Fruit fly (Drosophila melanogaster) whole organism, embryonic: ENCODE data around the gene CG5909.
A peak's percentile ranks its signal among the peaks of the same experiment; 100 is the strongest.

Source experiments
- Antp ChIP-seq: fragments of 200-800 bp; sonication (Bioruptor generic); optimal IDR thresholded peaks from 3 replicates; lab custom pipeline; 2016; ENCODE audit warnings: missing biosample characterization, missing genetic modification characterization
- Atf3 ChIP-seq: fragments of 200-800 bp; sonication (Bioruptor generic); optimal IDR thresholded peaks from 3 replicates; lab custom pipeline; 2016; ENCODE audit warnings: missing biosample characterization, missing genetic modification characterization
- B-H2 ChIP-seq: fragments of 200-800 bp; sonication (Bioruptor generic); optimal IDR thresholded peaks from 2 replicates; lab custom pipeline; 2018; ENCODE audit warnings: missing biosample characterization, mild to moderate bottlenecking, missing genetic modification characterization
- CG10654 ChIP-seq: fragments of 200-800 bp; sonication (Bioruptor generic); optimal IDR thresholded peaks from 2 replicates; lab custom pipeline; 2016; ENCODE audit warnings: missing biosample characterization, missing genetic modification characterization
- CG10959 ChIP-seq: fragments of 200-800 bp; sonication (Bioruptor generic); IDR thresholded peaks from 2 replicates; pipeline ENCODE4 v1.3.6; 2022; ENCODE audit warnings: missing biosample characterization, missing genetic modification characterization
- CG11398 ChIP-seq: fragments of 200-800 bp; sonication (Bioruptor generic); optimal IDR thresholded peaks from 2 replicates; lab custom pipeline; 2016; ENCODE audit warnings: missing biosample characterization, missing genetic modification characterization
- CG11504 ChIP-seq: fragments of 200-800 bp; sonication (Bioruptor generic); optimal IDR thresholded peaks from 3 replicates; lab custom pipeline; 2019; ENCODE audit warnings: missing biosample characterization, mild to moderate bottlenecking, missing genetic modification characterization, moderate library complexity
- CG12104 ChIP-seq: fragments of 200-800 bp; sonication (Bioruptor generic); optimal IDR thresholded peaks from 3 replicates; lab custom pipeline; 2016; ENCODE audit warnings: missing biosample characterization, missing genetic modification characterization
- CG13296 ChIP-seq: fragments of 200-800 bp; sonication (Bioruptor generic); optimal IDR thresholded peaks from 3 replicates; lab custom pipeline; 2018; ENCODE audit warnings: missing biosample characterization, mild to moderate bottlenecking, missing genetic modification characterization
- CG15479 ChIP-seq: fragments of 200-800 bp; sonication (Bioruptor generic); optimal IDR thresholded peaks from 3 replicates; lab custom pipeline; 2019; ENCODE audit warnings: missing biosample characterization, mild to moderate bottlenecking, missing genetic modification characterization, moderate library complexity
- CG1602 ChIP-seq: fragments of 200-800 bp; sonication (Bioruptor generic); optimal IDR thresholded peaks from 3 replicates; lab custom pipeline; 2016; ENCODE audit warnings: missing biosample characterization, missing genetic modification characterization
- CG16813 ChIP-seq: fragments of 200-800 bp; sonication (Bioruptor generic); IDR thresholded peaks from 3 replicates; pipeline ENCODE4 v1.3.6; 2022; ENCODE audit warnings: missing biosample characterization, missing genetic modification characterization; ENCODE audit not compliant: partially characterized antibody
- CG17829 ChIP-seq: fragments of 200-800 bp; optimal IDR thresholded peaks from 2 replicates; lab custom pipeline; 2019; ENCODE audit warnings: missing biosample characterization, mild to moderate bottlenecking, missing genetic modification characterization, moderate library complexity
- CG1832 ChIP-seq: fragments of 200-800 bp; sonication (Bioruptor generic); optimal IDR thresholded peaks from 2 replicates; lab custom pipeline; 2017; ENCODE audit warnings: missing biosample characterization, mild to moderate bottlenecking, missing genetic modification characterization, inconsistent platforms
- CG31388 ChIP-seq: fragments of 200-800 bp; sonication (Bioruptor generic); optimal IDR thresholded peaks from 2 replicates; lab custom pipeline; 2016; ENCODE audit warnings: missing biosample characterization, missing genetic modification characterization
- CG3163 ChIP-seq: fragments of 200-800 bp; sonication (Bioruptor generic); optimal IDR thresholded peaks from 3 replicates; lab custom pipeline; 2016; ENCODE audit warnings: missing biosample characterization, missing genetic modification characterization
- CG42726 ChIP-seq: fragments of 200-800 bp; sonication (Bioruptor generic); IDR thresholded peaks from 2 replicates; pipeline ENCODE4 v1.3.6; 2022; ENCODE audit warnings: missing biosample characterization, missing genetic modification characterization; ENCODE audit not compliant: partially characterized antibody
- CG4328 ChIP-seq: fragments of 200-800 bp; sonication (Bioruptor generic); optimal IDR thresholded peaks from 3 replicates; lab custom pipeline; 2017; ENCODE audit warnings: missing biosample characterization, missing genetic modification reagents, missing genetic modification characterization
- CG6272 ChIP-seq: fragments of 200-800 bp; sonication (Bioruptor generic); IDR thresholded peaks from 2 replicates; pipeline ENCODE4 v1.3.6; 2022; ENCODE audit warnings: missing biosample characterization, missing genetic modification characterization
- CG7928 ChIP-seq: fragments of 200-800 bp; sonication (Bioruptor generic); optimal IDR thresholded peaks from 2 replicates; lab custom pipeline; 2017; ENCODE audit warnings: missing biosample characterization, mild to moderate bottlenecking, missing genetic modification characterization
- CG8290 ChIP-seq, 3 experiments: fragments of 200-800 bp; sonication (Bioruptor generic); optimal IDR thresholded peaks; 2 replicates each; lab custom pipeline; 2016 to 2019; ENCODE audit warnings: missing biosample characterization in 3 of 3, missing genetic modification characterization in 3 of 3, mild to moderate bottlenecking in 2 of 3, moderate library complexity in 1 of 3
- CHES-1-like ChIP-seq: fragments of 200-800 bp; sonication (Bioruptor generic); optimal IDR thresholded peaks from 2 replicates; lab custom pipeline; 2016; ENCODE audit warnings: missing biosample characterization, missing genetic modification characterization
- D19B ChIP-seq: fragments of 200-800 bp; sonication (Bioruptor generic); optimal IDR thresholded peaks from 2 replicates; lab custom pipeline; 2017; ENCODE audit warnings: missing biosample characterization, mild to moderate bottlenecking, missing genetic modification characterization
- Dad ChIP-seq: fragments of 200-800 bp; sonication (Bioruptor generic); optimal IDR thresholded peaks from 3 replicates; lab custom pipeline; 2016; ENCODE audit warnings: missing biosample characterization, missing genetic modification characterization
- Dfd ChIP-seq, 2 experiments: fragments of >200 bp; optimal IDR thresholded peaks; 2 replicates each; lab custom pipeline; 2017; ENCODE audit warnings: missing biosample characterization in 2 of 2, missing genetic modification characterization in 2 of 2
- Dll ChIP-seq: fragments of 200-800 bp; sonication (Bioruptor generic); IDR thresholded peaks from 4 replicates; pipeline ENCODE4 v1.3.6; 2022; ENCODE audit warnings: missing biosample characterization, missing genetic modification characterization; ENCODE audit not compliant: partially characterized antibody
- HmgZ ChIP-seq: fragments of 200-800 bp; sonication (Bioruptor generic); optimal IDR thresholded peaks from 2 replicates; lab custom pipeline; 2018; ENCODE audit warnings: missing biosample characterization, mild to moderate bottlenecking, missing genetic modification characterization
- Hr3 ChIP-seq: fragments of 200-800 bp; sonication (Bioruptor generic); optimal IDR thresholded peaks from 3 replicates; lab custom pipeline; 2016; ENCODE audit warnings: missing biosample characterization, missing genetic modification characterization
- Hsf ChIP-seq: fragments of 200-800 bp; sonication (Bioruptor generic); optimal IDR thresholded peaks from 3 replicates; lab custom pipeline; 2016; ENCODE audit warnings: missing biosample characterization, missing genetic modification characterization
- Mes4 ChIP-seq: fragments of 200-800 bp; sonication (Bioruptor generic); optimal IDR thresholded peaks from 2 replicates; lab custom pipeline; 2016; ENCODE audit warnings: missing biosample characterization, missing genetic modification characterization
- NC2β ChIP-seq: fragments of 200-800 bp; sonication (Bioruptor generic); optimal IDR thresholded peaks from 2 replicates; lab custom pipeline; 2016; ENCODE audit warnings: missing biosample characterization, missing genetic modification characterization
- NfI ChIP-seq: fragments of 200-800 bp; sonication (Bioruptor generic); optimal IDR thresholded peaks from 3 replicates; lab custom pipeline; 2018; ENCODE audit warnings: missing biosample characterization, mild to moderate bottlenecking, missing genetic modification characterization, moderate library complexity
- Ptx1 ChIP-seq: fragments of 200-800 bp; sonication (Bioruptor generic); IDR thresholded peaks from 2 replicates; pipeline ENCODE4 v1.3.6; 2022; ENCODE audit warnings: missing biosample characterization, missing genetic modification characterization
- Six4 ChIP-seq: fragments of 200-800 bp; sonication (Bioruptor generic); optimal IDR thresholded peaks from 2 replicates; lab custom pipeline; 2016; ENCODE audit warnings: missing biosample characterization, missing genetic modification characterization
- Stat92E ChIP-seq, 3 experiments: fragments of >200 bp in 2 of 3; fragments of 200-800 bp in 1 of 3; sonication (Bioruptor generic) in 1 of 3; optimal IDR thresholded peaks; 2 replicates each; lab custom pipeline; 2017 to 2019; ENCODE audit warnings: missing biosample characterization in 3 of 3, missing genetic modification characterization in 3 of 3, mild to moderate bottlenecking in 1 of 3, moderate library complexity in 1 of 3
- Vsx1 ChIP-seq: fragments of 200-800 bp; sonication (Bioruptor generic); optimal IDR thresholded peaks from 2 replicates; lab custom pipeline; 2017; ENCODE audit warnings: missing biosample characterization, mild to moderate bottlenecking, missing genetic modification characterization, missing genetic modification reagents
- Xrp1 ChIP-seq: fragments of 200-800 bp; sonication (Bioruptor generic); IDR thresholded peaks from 2 replicates; pipeline ENCODE4 v1.3.6; 2022; ENCODE audit warnings: missing biosample characterization, missing genetic modification characterization
- cwo ChIP-seq: fragments of 200-800 bp; sonication (Bioruptor generic); optimal IDR thresholded peaks from 3 replicates; lab custom pipeline; 2017; ENCODE audit warnings: missing biosample characterization, missing genetic modification characterization, mild to moderate bottlenecking, moderate library complexity, missing genetic modification reagents
- dmrt99B ChIP-seq: fragments of 200-800 bp; sonication (Bioruptor generic); optimal IDR thresholded peaks from 2 replicates; lab custom pipeline; 2018; ENCODE audit warnings: missing biosample characterization, mild to moderate bottlenecking, missing genetic modification characterization, moderate library complexity
- fd64A ChIP-seq: fragments of 200-800 bp; sonication (Bioruptor generic); optimal IDR thresholded peaks from 3 replicates; lab custom pipeline; 2018; ENCODE audit warnings: missing biosample characterization, mild to moderate bottlenecking, missing genetic modification characterization
- gcm ChIP-seq: fragments of 200-800 bp; sonication (Bioruptor generic); optimal IDR thresholded peaks from 2 replicates; lab custom pipeline; 2019; ENCODE audit warnings: missing biosample characterization, mild to moderate bottlenecking, missing genetic modification characterization, moderate library complexity
- ind ChIP-seq: fragments of 200-800 bp; sonication (Bioruptor generic); optimal IDR thresholded peaks from 3 replicates; lab custom pipeline; 2016; ENCODE audit warnings: missing biosample characterization, missing genetic modification characterization
- inv ChIP-seq: fragments of 200-800 bp; sonication (Bioruptor generic); IDR thresholded peaks from 2 replicates; pipeline ENCODE4 v1.3.6; 2022; ENCODE audit warnings: missing biosample characterization, missing genetic modification characterization; ENCODE audit not compliant: partially characterized antibody
- maf-S ChIP-seq: fragments of 200-800 bp; sonication (Bioruptor generic); optimal IDR thresholded peaks from 2 replicates; lab custom pipeline; 2016; ENCODE audit warnings: missing biosample characterization, missing genetic modification characterization
- nmo ChIP-seq: fragments of 200-800 bp; sonication (Bioruptor generic); optimal IDR thresholded peaks from 2 replicates; lab custom pipeline; 2018; ENCODE audit warnings: missing biosample characterization, mild to moderate bottlenecking, missing genetic modification characterization, moderate library complexity
- pros ChIP-seq: fragments of 200-800 bp; sonication (Bioruptor generic); optimal IDR thresholded peaks from 3 replicates; lab custom pipeline; 2019; ENCODE audit warnings: missing biosample characterization, mild to moderate bottlenecking, missing genetic modification characterization, moderate library complexity
- scrt ChIP-seq: fragments of 200-800 bp; sonication (Bioruptor generic); optimal IDR thresholded peaks from 2 replicates; lab custom pipeline; 2018; ENCODE audit warnings: missing biosample characterization, mild to moderate bottlenecking, missing genetic modification characterization, moderate library complexity
- tin ChIP-seq: fragments of 200-800 bp; sonication (Bioruptor generic); optimal IDR thresholded peaks from 3 replicates; lab custom pipeline; 2016; ENCODE audit warnings: missing biosample characterization, missing genetic modification characterization

The CG5909 gene

DNA sequence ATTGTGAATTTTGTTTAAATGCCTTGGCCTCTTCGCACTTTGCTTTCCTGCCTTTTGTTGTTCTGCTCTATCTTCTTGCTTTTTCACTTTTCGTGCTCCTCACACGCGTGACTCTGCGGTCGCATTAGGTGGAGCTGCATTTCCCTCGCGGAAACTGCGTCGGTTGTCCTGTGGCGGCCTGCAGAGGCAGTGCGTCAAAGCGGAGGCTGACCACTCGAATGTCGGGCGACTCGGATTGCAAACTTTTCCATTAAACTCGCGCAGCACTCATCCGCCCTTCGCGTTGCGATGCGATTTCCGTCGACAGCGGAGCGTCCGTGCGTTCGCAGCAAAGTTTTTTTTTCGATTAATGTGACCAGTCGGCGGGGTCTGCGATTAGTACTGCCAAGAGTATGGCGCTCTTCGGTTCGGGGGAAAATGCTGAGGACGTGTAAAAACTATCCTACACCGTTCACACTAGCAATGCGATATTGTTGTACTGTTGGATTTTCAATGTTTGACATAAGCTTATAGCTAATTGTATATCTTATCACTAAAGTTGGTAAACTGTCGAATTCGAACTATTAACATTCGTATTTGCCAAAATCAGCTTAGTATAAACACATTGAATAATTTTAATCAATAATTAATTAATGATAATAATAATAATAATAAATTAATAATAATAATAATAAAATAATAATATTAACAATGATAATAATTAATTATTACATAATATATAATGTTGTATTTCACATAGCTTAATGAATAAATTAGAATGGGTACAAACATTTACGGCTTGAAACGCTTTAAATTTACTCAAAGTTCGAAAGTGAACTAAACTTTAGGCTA, 10.1 kb upstream of the CG5909 start, which contains the start of gene CG6051 (continued):
- peak; percentile 40 for TF ChIP-seq CG4328 (GFP tag; lab: Kevin White, UChicago)
- TF ChIP-seq NC2β (GFP tag; lab: Kevin White, UChicago): peak; percentile 66
- TF ChIP-seq nmo: peak; percentile 67
- no peak for TF ChIP-seq CG16813
- peak; percentile 6 for TF ChIP-seq Vsx1 (GFP tag; lab: Kevin White, UChicago)
- peak; percentile 35 for TF ChIP-seq CG11398
- TF ChIP-seq D19B (GFP tag; lab: Kevin White, UChicago): peak; percentile 16
- TF ChIP-seq CG11504 (tag; lab: Kevin White, UChicago): peak; percentile 67
- TF ChIP-seq CG10959: no peak
- peak; percentile 71 for TF ChIP-seq ind (GFP tag; lab: Kevin White, UChicago)
- peak; percentile 66 for TF ChIP-seq NfI
- TF ChIP-seq Stat92E (GFP tag; optimal IDR thresholded peaks at IDR 0.05; lab: Kevin White, UChicago): peak in 1 of 3 experiments; percentile 77
- TF ChIP-seq pros (GFP tag; lab: Kevin White, UChicago): no peak
- TF ChIP-seq Xrp1 (GFP tag; lab: Robert Waterston, UW): no peak
- peak; percentile 54 for TF ChIP-seq Hr3 (GFP tag; lab: Kevin White, UChicago)
- peak; percentile 61 for TF ChIP-seq CG17829 (tag; lab: Kevin White, UChicago)
- peak in 1 of 2 experiments; percentile 3 for TF ChIP-seq Dfd (GFP tag; optimal IDR thresholded peaks at IDR 0.05; lab: Kevin White, UChicago)
- peak; percentile 44 for TF ChIP-seq HmgZ (tag; lab: Kevin White, UChicago)
- TF ChIP-seq cwo (GFP tag; lab: Kevin White, UChicago): peak; percentile 46
- no peak for TF ChIP-seq Dll
- no peak for TF ChIP-seq CG31388 (GFP tag; lab: Kevin White, UChicago)
- TF ChIP-seq CG3163 (GFP tag; lab: Kevin White, UChicago): no peak
- TF ChIP-seq Mes4: no peak
- peak; percentile 45 for TF ChIP-seq CG1602
- peak; percentile 30 for TF ChIP-seq CG10654 (GFP tag; lab: Kevin White, UChicago)
- peak; percentile 39 for TF ChIP-seq gcm (GFP tag; lab: Kevin White, UChicago)
- TF ChIP-seq Atf3 (GFP tag; lab: Kevin White, UChicago): peak; percentile 25
- peak; percentile 5 for TF ChIP-seq scrt (GFP tag; lab: Kevin White, UChicago)
- TF ChIP-seq Six4 (GFP tag; lab: Kevin White, UChicago): peak; percentile 39
- TF ChIP-seq CG8290 (GFP tag; optimal IDR thresholded peaks at IDR 0.05; lab: Kevin White, UChicago): no peak
- peak in 1 of 2 experiments; percentile 89 for TF ChIP-seq CG8290 (tag; optimal IDR thresholded peaks at IDR 0.05; lab: Kevin White, UChicago)
- TF ChIP-seq tin (GFP tag; lab: Kevin White, UChicago): peak; percentile 21
- peak; percentile 46 for TF ChIP-seq CG13296 (GFP tag; lab: Kevin White, UChicago)
- peak; percentile 37 for TF ChIP-seq CG12104 (GFP tag; lab: Kevin White, UChicago)
- TF ChIP-seq Antp (GFP tag; lab: Kevin White, UChicago): peak; percentile 52
- TF ChIP-seq maf-S (GFP tag; lab: Kevin White, UChicago): no peak
- peak; percentile 35 for TF ChIP-seq CHES-1-like (GFP tag; lab: Kevin White, UChicago)
- TF ChIP-seq CG6272 (GFP tag; lab: Robert Waterston, UW): peak; percentile 44; the same call in 1 of the 2 replicates
- TF ChIP-seq CG15479: no peak
- peak; percentile 49 for TF ChIP-seq B-H2 (GFP tag; lab: Kevin White, UChicago)
- TF ChIP-seq Dad (GFP tag; lab: Kevin White, UChicago): peak; percentile 15
- TF ChIP-seq fd64A: peak; percentile 40
- peak; percentile 3 for TF ChIP-seq CG1832
- peak; percentile 35 for TF ChIP-seq CG7928 (GFP tag; lab: Kevin White, UChicago)
- peak; percentile 48 for TF ChIP-seq dmrt99B (tag; lab: Kevin White, UChicago)
- peak; percentile 56 for TF ChIP-seq Hsf
- no peak for TF ChIP-seq Ptx1 (GFP tag; lab: Robert Waterston, UW)
- no peak for TF ChIP-seq CG42726
- TF ChIP-seq inv: no peak
